Fruit fly (Drosophila melanogaster) whole organism, larva: Measurements from ENCODE around the gene CG34348.

ENCODE experiments used
- noc ChIP-seq: fragments of 200-800 bp; sonication (Bioruptor generic); optimal IDR thresholded peaks from 3 replicates; lab custom pipeline; 2019; ENCODE audit warnings: missing biosample characterization, mild to moderate bottlenecking, missing genetic modification characterization, moderate library complexity

Gene CG34348

dm6 chrX:11379139-11379538 lies 39.5 kb downstream of the CG34348 start:
- no peak for TF ChIP-seq noc (tag; lab: Kevin White, UChicago)

- TF ChIP-seq noc (tag; lab: Kevin White, UChicago) = no peak
Measured at dm6 chrX:11379747-11380146, 40.1 kb downstream of the CG34348 start.

dm6 chrX:11382588-11382987 lies 42.9 kb downstream of the CG34348 start:
- TF ChIP-seq noc (tag; lab: Kevin White, UChicago) = no peak

dm6 chrX:11383530-11383929 lies 43.9 kb downstream of the CG34348 start:
- no peak for TF ChIP-seq noc (tag; lab: Kevin White, UChicago)

dm6 chrX:11384023-11384444 lies 44.4 kb downstream of the CG34348 start:
- TF ChIP-seq noc (tag; lab: Kevin White, UChicago) = peak; percentile 45

- no peak for TF ChIP-seq noc (tag; lab: Kevin White, UChicago)
Measured at dm6 chrX:11385498-11385897, 45.8 kb downstream of the CG34348 start.

- no peak for TF ChIP-seq noc (tag; lab: Kevin White, UChicago)
Measured at dm6 chrX:11389494-11390447, 50.1 kb downstream of the CG34348 start.

dm6 chrX:11390625-11391363 lies 51.1 kb downstream of the CG34348 start:
- TF ChIP-seq noc (tag; lab: Kevin White, UChicago) = peak; percentile 76

dm6 chrX:11391364-11391915 lies 51.8 kb downstream of the CG34348 start:
- peak; percentile 52 for TF ChIP-seq noc (tag; lab: Kevin White, UChicago)

dm6 chrX:11393003-11393620 lies 53.4 kb downstream of the CG34348 start:
- no peak for TF ChIP-seq noc (tag; lab: Kevin White, UChicago)
